Worm (Caenorhabditis elegans) whole organism, L3 larva: ENCODE measurements around the gene rabs-5.

Experiments
- R02D3.7 ChIP-seq: fragments of 150-350 bp; optimal IDR thresholded peaks from 2 replicates; lab custom pipeline; 2014; ENCODE audit warnings: missing biosample characterization, missing genetic modification characterization
- ZK546.5 ChIP-seq: sonication (generic microtip); optimal IDR thresholded peaks from 2 replicates; lab custom pipeline; 2017; ENCODE audit warnings: missing biosample characterization, missing genetic modification characterization
- aly-2 ChIP-seq: fragments of 150-350 bp; optimal IDR thresholded peaks from 2 replicates; lab custom pipeline; 2014; ENCODE audit warnings: missing biosample characterization, missing genetic modification characterization
- ama-1 ChIP-seq: fragments of 150-350 bp; optimal IDR thresholded peaks from 2 replicates; lab custom pipeline; 2018
- ceh-16 ChIP-seq: sonication (generic microtip); optimal IDR thresholded peaks from 2 replicates; lab custom pipeline; 2017; ENCODE audit warnings: missing biosample characterization, missing genetic modification characterization
- ceh-28 ChIP-seq: fragments of 150-350 bp; optimal IDR thresholded peaks from 2 replicates; lab custom pipeline; 2014; ENCODE audit warnings: missing biosample characterization, missing genetic modification reagents, missing genetic modification characterization
- ceh-82 ChIP-seq: fragments of 150-350 bp; optimal IDR thresholded peaks from 2 replicates; lab custom pipeline; 2014; ENCODE audit warnings: missing biosample characterization, missing genetic modification characterization
- ceh-9 ChIP-seq: sonication (generic microtip); optimal IDR thresholded peaks from 2 replicates; lab custom pipeline; 2018; ENCODE audit warnings: missing biosample characterization, missing genetic modification characterization
- daf-12 ChIP-seq: fragments of 150-350 bp; optimal IDR thresholded peaks from 2 replicates; lab custom pipeline; 2014; ENCODE audit warnings: missing biosample characterization, missing genetic modification reagents, missing genetic modification characterization
- egl-27 ChIP-seq: sonication (generic microtip); optimal IDR thresholded peaks from 4 replicates; lab custom pipeline; 2017; ENCODE audit warnings: missing biosample characterization, missing genetic modification reagents, missing genetic modification characterization
- egl-5 ChIP-seq: fragments of 150-350 bp; optimal IDR thresholded peaks from 2 replicates; lab custom pipeline; 2017; ENCODE audit warnings: missing biosample characterization, missing genetic modification reagents, missing genetic modification characterization, inconsistent platforms
- elt-1 ChIP-seq: fragments of 150-350 bp; optimal IDR thresholded peaks from 2 replicates; lab custom pipeline; 2014; ENCODE audit warnings: missing biosample characterization, missing genetic modification characterization
- elt-2 ChIP-seq: sonication (generic microtip); optimal IDR thresholded peaks from 2 replicates; lab custom pipeline; 2016; ENCODE audit warnings: missing genetic modification reagents, mild to moderate bottlenecking, missing genetic modification characterization, missing compliant biosample characterization
- elt-3 ChIP-seq, 3 experiments: fragments of 150-350 bp in 1 of 3; sonication (generic microtip) in 2 of 3; optimal IDR thresholded peaks; 2 replicates in 2 of 3; 4 replicates in 1 of 3; lab custom pipeline; 2014 to 2017; ENCODE audit warnings: missing biosample characterization in 3 of 3, missing genetic modification characterization in 3 of 3
- eor-1 ChIP-seq, 2 experiments: fragments of 150-350 bp; optimal IDR thresholded peaks; 2 replicates each; lab custom pipeline; 2014 to 2018; ENCODE audit warnings: missing biosample characterization in 2 of 2, missing genetic modification characterization in 2 of 2
- fkh-10 ChIP-seq: sonication (generic microtip); optimal IDR thresholded peaks from 2 replicates; lab custom pipeline; 2017; ENCODE audit warnings: missing biosample characterization, missing genetic modification reagents, missing genetic modification characterization
- fos-1 ChIP-seq: fragments of 150-350 bp; optimal IDR thresholded peaks from 2 replicates; lab custom pipeline; 2014; ENCODE audit warnings: missing biosample characterization, missing genetic modification characterization
- jun-1 ChIP-seq: fragments of 150-350 bp; optimal IDR thresholded peaks from 2 replicates; lab custom pipeline; 2014; ENCODE audit warnings: missing biosample characterization, missing genetic modification reagents, missing genetic modification characterization
- lin-15B ChIP-seq: fragments of 150-350 bp; optimal IDR thresholded peaks from 2 replicates; lab custom pipeline; 2014; ENCODE audit warnings: missing biosample characterization, missing genetic modification characterization
- lin-39 ChIP-seq: fragments of 150-350 bp; optimal IDR thresholded peaks from 2 replicates; lab custom pipeline; 2018; ENCODE audit warnings: missing biosample characterization, missing genetic modification reagents, missing genetic modification characterization
- lsy-12 ChIP-seq: sonication (generic microtip); optimal IDR thresholded peaks from 2 replicates; lab custom pipeline; 2016; ENCODE audit warnings: mild to moderate bottlenecking, missing genetic modification characterization, missing compliant biosample characterization
- mdl-1 ChIP-seq: fragments of 150-350 bp; optimal IDR thresholded peaks from 2 replicates; lab custom pipeline; 2014; ENCODE audit warnings: missing biosample characterization, missing genetic modification characterization
- mml-1 ChIP-seq: fragments of 150-350 bp; sonication (generic microtip); optimal IDR thresholded peaks from 3 replicates; lab custom pipeline; 2014; ENCODE audit warnings: missing biosample characterization, missing genetic modification characterization
- nfya-1 ChIP-seq: sonication (generic microtip); optimal IDR thresholded peaks from 2 replicates; lab custom pipeline; 2017; ENCODE audit warnings: missing genetic modification characterization, mild to moderate bottlenecking, missing compliant biosample characterization, antibody characterized with exemption, moderate library complexity; ENCODE audit not compliant: insufficient read depth
- nhr-23 ChIP-seq: fragments of 150-350 bp; optimal IDR thresholded peaks from 2 replicates; lab custom pipeline; 2014; ENCODE audit warnings: missing biosample characterization, missing genetic modification reagents, missing genetic modification characterization
- nhr-25 ChIP-seq: sonication (generic microtip); optimal IDR thresholded peaks from 2 replicates; lab custom pipeline; 2017; ENCODE audit warnings: missing biosample characterization, missing genetic modification characterization
- nhr-28 ChIP-seq: fragments of 150-350 bp; optimal IDR thresholded peaks from 2 replicates; lab custom pipeline; 2014; ENCODE audit warnings: missing biosample characterization, missing genetic modification characterization
- nhr-43 ChIP-seq: sonication (generic microtip); optimal IDR thresholded peaks from 2 replicates; lab custom pipeline; 2016; ENCODE audit warnings: mild to moderate bottlenecking, missing genetic modification characterization, missing compliant biosample characterization; ENCODE audit not compliant: poor library complexity, severe bottlenecking
- nhr-67 ChIP-seq: fragments of 150-350 bp; optimal IDR thresholded peaks from 2 replicates; lab custom pipeline; 2014; ENCODE audit warnings: missing biosample characterization, missing genetic modification characterization
- nhr-76 ChIP-seq: fragments of 150-350 bp; sonication (generic microtip); optimal IDR thresholded peaks from 5 replicates; lab custom pipeline; 2014; ENCODE audit warnings: missing biosample characterization, missing genetic modification characterization
- nhr-77 ChIP-seq: fragments of 150-350 bp; optimal IDR thresholded peaks from 2 replicates; lab custom pipeline; 2014; ENCODE audit warnings: missing biosample characterization, missing genetic modification characterization
- pha-4 ChIP-seq: fragments of 150-350 bp; optimal IDR thresholded peaks from 2 replicates; lab custom pipeline; 2014; ENCODE audit warnings: missing biosample characterization, missing genetic modification reagents, missing genetic modification characterization
- pqm-1 ChIP-seq: fragments of 150-350 bp; optimal IDR thresholded peaks from 2 replicates; lab custom pipeline; 2017; ENCODE audit warnings: missing biosample characterization, missing genetic modification characterization, inconsistent platforms
- sea-2 ChIP-seq: fragments of 150-350 bp; sonication (generic microtip); optimal IDR thresholded peaks from 4 replicates; lab custom pipeline; 2014; ENCODE audit warnings: missing biosample characterization, missing genetic modification reagents, missing genetic modification characterization
- snpc-4 ChIP-seq: fragments of 150-350 bp; optimal IDR thresholded peaks from 2 replicates; lab custom pipeline; 2014; ENCODE audit warnings: missing biosample characterization, missing genetic modification characterization
- tbx-2 ChIP-seq: sonication (generic microtip); optimal IDR thresholded peaks from 2 replicates; lab custom pipeline; 2016; ENCODE audit warnings: mild to moderate bottlenecking, missing genetic modification characterization, missing compliant biosample characterization
- unc-39 ChIP-seq: sonication (generic microtip); optimal IDR thresholded peaks from 4 replicates; lab custom pipeline; 2017; ENCODE audit warnings: missing biosample characterization, missing genetic modification characterization
- unc-62 ChIP-seq: fragments of 150-350 bp; sonication (generic microtip); optimal IDR thresholded peaks from 4 replicates; lab custom pipeline; 2014; ENCODE audit warnings: missing biosample characterization, missing genetic modification reagents, missing genetic modification characterization
- zag-1 ChIP-seq: fragments of 150-350 bp; optimal IDR thresholded peaks from 2 replicates; lab custom pipeline; 2014; ENCODE audit warnings: missing biosample characterization, missing genetic modification characterization
- ztf-11 ChIP-seq: fragments of 150-350 bp; optimal IDR thresholded peaks from 2 replicates; lab custom pipeline; 2014; ENCODE audit warnings: missing biosample characterization, missing genetic modification characterization

Gene rabs-5

ce11 chrIV:8152688-8153087 is 45.3 kb upstream of the rabs-5 start:
- TF ChIP-seq egl-5 (tag; lab: Kevin White, UChicago) (no peak), ZK546.5 (tag; lab: Kevin White, UChicago) (no peak), nfya-1 (tag; lab: Kevin White, UChicago) (no peak), unc-39 (tag; lab: Kevin White, UChicago) (no peak), fos-1 (tag; lab: Kevin White, UChicago) (no peak), pqm-1 (tag; lab: Kevin White, UChicago) (peak; percentile 57), elt-2 (tag; lab: Kevin White, UChicago) (peak; percentile 54), tbx-2 (tag; lab: Kevin White, UChicago) (no peak), nhr-25 (tag; lab: Kevin White, UChicago) (no peak), ceh-28 (no peak), daf-12 (tag; lab: Kevin White, UChicago) (no peak)
- TF ChIP-seq, all 47 proteins: peak for 2

DNA sequence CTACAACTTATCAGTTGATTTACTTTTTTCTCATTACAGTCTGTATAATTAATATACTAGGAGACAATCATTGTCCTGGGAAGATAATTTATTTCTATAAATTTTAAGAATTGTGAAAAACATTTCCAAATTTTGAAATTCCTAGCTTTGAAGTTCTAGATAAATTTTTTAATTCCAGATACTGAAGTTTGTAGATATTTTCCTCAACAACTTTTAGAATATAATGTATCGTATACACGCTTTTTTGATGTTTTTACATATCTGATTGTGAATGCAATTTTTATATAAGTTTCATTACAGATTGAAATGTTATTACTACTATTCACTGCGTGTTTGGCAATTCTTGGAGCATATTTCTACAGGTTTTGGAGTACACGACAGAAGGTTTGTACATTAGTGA is 44.7 kb upstream of the rabs-5 start, which contains the start of gene faah-2:
Gene faah-2, plus strand, starts transcription at position 301 of the 400 bp plus-strand sequence.
- no peak for TF ChIP-seq egl-5 (tag; lab: Kevin White, UChicago)
- TF ChIP-seq sea-2 (GFP tag; lab: Kevin White, UChicago): no peak
- no peak for TF ChIP-seq pqm-1 (tag; lab: Kevin White, UChicago)
- no peak for TF ChIP-seq snpc-4
- TF ChIP-seq elt-2 (tag; lab: Kevin White, UChicago): no peak
- no peak for TF ChIP-seq jun-1
- no peak for TF ChIP-seq ceh-82
- no peak for TF ChIP-seq R02D3.7 (tag; lab: Kevin White, UChicago)
- TF ChIP-seq tbx-2 (tag; lab: Kevin White, UChicago): no peak
- no peak for TF ChIP-seq ceh-9 (tag; lab: Kevin White, UChicago)
- TF ChIP-seq, all 47 proteins: peak for 0

DNA sequence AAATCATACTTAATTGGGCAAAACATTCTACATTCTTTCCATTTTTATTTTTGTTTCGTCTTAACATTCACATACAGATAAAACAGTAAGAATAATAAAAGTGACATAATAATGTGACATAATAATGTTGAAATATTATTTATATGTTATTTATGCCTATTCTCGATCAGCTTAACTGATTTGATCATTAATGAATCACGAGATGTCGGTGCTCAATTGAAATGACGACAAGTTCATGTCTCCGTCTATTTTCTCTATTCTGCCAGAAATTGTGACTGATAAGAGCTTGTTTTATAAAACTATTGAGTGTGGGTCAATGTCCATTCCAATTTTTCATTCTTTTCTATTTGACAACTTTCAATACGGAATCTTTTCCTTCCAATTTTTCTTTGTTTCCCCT is 44.3 kb upstream of the rabs-5 start:
- TF ChIP-seq elt-2 (tag; lab: Kevin White, UChicago): peak; percentile 92
- no peak for TF ChIP-seq mml-1 (tag; lab: Kevin White, UChicago)
- TF ChIP-seq jun-1: peak; percentile 20
- no peak for TF ChIP-seq egl-5 (tag; lab: Kevin White, UChicago)
- TF ChIP-seq pha-4 (tag; lab: Kevin White, UChicago): peak; percentile 46
- peak; percentile 95 for TF ChIP-seq pqm-1 (tag; lab: Kevin White, UChicago)
- TF ChIP-seq, all 47 proteins: peak for 4

DNA sequence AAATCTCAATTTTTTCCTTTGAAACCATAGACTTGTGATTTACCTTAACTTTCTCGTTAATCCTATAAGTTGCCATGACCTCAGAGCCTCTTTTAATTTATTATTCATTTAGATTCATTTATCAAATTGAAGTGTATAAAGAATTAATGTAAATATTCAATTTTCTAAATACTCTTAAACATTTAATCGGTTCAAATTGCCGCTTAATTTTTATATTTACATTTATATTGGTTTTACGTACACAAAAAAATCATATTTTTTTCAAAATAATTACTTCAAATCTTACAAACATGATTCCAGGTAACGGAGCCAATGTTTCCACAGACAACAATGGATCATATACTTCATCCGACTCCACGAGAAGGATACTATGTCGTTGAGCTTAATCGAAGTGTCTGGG is 41.1 kb upstream of the rabs-5 start, which contains the start of gene pmk-1:
Gene pmk-1, plus strand, starts transcription at position 301 of the 400 bp plus-strand sequence.
- TF ChIP-seq ceh-9 (tag; lab: Kevin White, UChicago) (no peak), R02D3.7 (tag; lab: Kevin White, UChicago) (no peak), nhr-67 (tag; lab: Kevin White, UChicago) (no peak), zag-1 (no peak)

ce11 chrIV:8146283-8146682 is 38.9 kb upstream of the rabs-5 start:
- TF ChIP-seq egl-27 (tag; lab: Kevin White, UChicago) (no peak), fkh-10 (GFP tag; lab: Kevin White, UChicago) (no peak), nhr-23 (peak; percentile 46), eor-1 (tag; optimal IDR thresholded peaks at IDR 0.05; lab: Kevin White, UChicago) (no peak), R02D3.7 (tag; lab: Kevin White, UChicago) (no peak), nhr-77 (tag; lab: Kevin White, UChicago) (no peak), snpc-4 (no peak), elt-2 (tag; lab: Kevin White, UChicago) (peak; percentile 44), elt-3 (tag; optimal IDR thresholded peaks at IDR 0.05; lab: Kevin White, UChicago) (no peak), zag-1 (no peak), nhr-28 (tag; lab: Kevin White, UChicago) (no peak), lsy-12 (tag; lab: Kevin White, UChicago) (no peak), nhr-67 (tag; lab: Kevin White, UChicago) (no peak), ztf-11 (tag; lab: Kevin White, UChicago) (no peak), lin-15B (no peak), nhr-76 (tag; lab: Kevin White, UChicago) (no peak), mdl-1 (peak; percentile 79), sea-2 (GFP tag; lab: Kevin White, UChicago) (no peak), lin-39 (tag; lab: Kevin White, UChicago) (no peak), nhr-25 (tag; lab: Kevin White, UChicago) (peak; percentile 81), ceh-82 (no peak), jun-1 (no peak), pha-4 (tag; lab: Kevin White, UChicago) (peak; percentile 92), tbx-2 (tag; lab: Kevin White, UChicago) (no peak), unc-62 (GFP tag; lab: Kevin White, UChicago) (no peak), nhr-43 (tag; lab: Kevin White, UChicago) (no peak), elt-1 (tag; lab: Kevin White, UChicago) (no peak), unc-39 (tag; lab: Kevin White, UChicago) (no peak), ceh-16 (tag; lab: Kevin White, UChicago) (no peak), aly-2 (no peak), daf-12 (tag; lab: Kevin White, UChicago) (no peak), ceh-9 (tag; lab: Kevin White, UChicago) (no peak), ama-1 (lab: Kevin White, UChicago) (no peak), egl-5 (tag; lab: Kevin White, UChicago) (no peak), ZK546.5 (tag; lab: Kevin White, UChicago) (no peak), ceh-28 (peak; percentile 67), nfya-1 (tag; lab: Kevin White, UChicago) (peak; percentile 16)
